Fruit fly (Drosophila melanogaster) whole organism: ENCODE measurements around the gene tal-AA.

Experiments used
- EcR ChIP-seq, 2 experiments: fragments of >200 bp; optimal IDR thresholded peaks; 2 replicates each; lab custom pipeline; 2017; ENCODE audit warnings: missing biosample characterization in 2 of 2, missing genetic modification characterization in 2 of 2, missing genetic modification reagents in 2 of 2
- pan ChIP-seq: fragments of >200 bp; optimal IDR thresholded peaks from 2 replicates; lab custom pipeline; 2017
- psq ChIP-seq: fragments of >200 bp; optimal IDR thresholded peaks from 2 replicates; lab custom pipeline; 2017

- TF ChIP-seq psq (lab: Kevin White, UChicago) (no peak), EcR (GFP tag; optimal IDR thresholded peaks at IDR 0.05; lab: Kevin White, UChicago) (no peak), pan (lab: Kevin White, UChicago) (no peak)
Observed at dm6 chr3R:13785895-13786294, 27.0 kb upstream of the tal-AA start.
